Worm (Caenorhabditis elegans): ENCODE data around the gene spr-1.

Gene spr-1

ce11 chrV:8079813-8080212 lies 49.3 kb downstream of the spr-1 start:
- TF ChIP-seq nhr-21 (tag; optimal IDR thresholded peaks at IDR 0.05): no peak
- peak; percentile 71 for TF ChIP-seq nhr-25 (tag; optimal IDR thresholded peaks at IDR 0.05)
- TF ChIP-seq sma-3 (GFP tag; optimal IDR thresholded peaks at IDR 0.05): peak; percentile 5
- TF ChIP-seq skn-1 (tag; optimal IDR thresholded peaks at IDR 0.05): no peak
- TF ChIP-seq ceh-16 (tag; optimal IDR thresholded peaks at IDR 0.05): no peak
- TF ChIP-seq blmp-1 (tag; optimal IDR thresholded peaks at IDR 0.05; ENCODE audit: insufficient read depth): peak; percentile 51
- no peak for TF ChIP-seq Y55F3AM.14 (GFP tag; optimal IDR thresholded peaks at IDR 0.05)
- TF ChIP-seq sma-9 (GFP tag; optimal IDR thresholded peaks at IDR 0.05): peak; percentile 77
- no peak for TF ChIP-seq sma-9 (tag; optimal IDR thresholded peaks at IDR 0.05)
- no peak for TF ChIP-seq dmd-4 (tag; optimal IDR thresholded peaks at IDR 0.05)
- peak; percentile 17 for TF ChIP-seq egl-27 (tag; optimal IDR thresholded peaks at IDR 0.05)

All from whole organism, L2 larva.